Worm (Caenorhabditis elegans) whole organism, L1 larva: ENCODE data around the gene col-84.

Experiments used
- lin-15B ChIP-seq: fragments of 150-350 bp; sonication (generic microtip); optimal IDR thresholded peaks from 3 replicates; lab custom pipeline; 2014; ENCODE audit warnings: missing biosample characterization, missing genetic modification characterization
- lin-39 ChIP-seq: fragments of 150-350 bp; optimal IDR thresholded peaks from 2 replicates; lab custom pipeline; 2014; ENCODE audit warnings: missing biosample characterization, missing genetic modification reagents, missing genetic modification characterization
- nhr-71 ChIP-seq: sonication (generic microtip); optimal IDR thresholded peaks from 2 replicates; lab custom pipeline; 2016; ENCODE audit warnings: mild to moderate bottlenecking, missing genetic modification characterization, moderate library complexity, missing compliant biosample characterization
- nhr-90 ChIP-seq: sonication (generic microtip); optimal IDR thresholded peaks from 2 replicates; lab custom pipeline; 2016; ENCODE audit warnings: mild to moderate bottlenecking, missing genetic modification characterization, missing compliant biosample characterization; ENCODE audit not compliant: poor library complexity
- sox-4 ChIP-seq: sonication (generic microtip); optimal IDR thresholded peaks from 2 replicates; lab custom pipeline; 2016; ENCODE audit warnings: missing genetic modification characterization, missing compliant biosample characterization
- sptf-1 ChIP-seq: fragments of 150-350 bp; optimal IDR thresholded peaks from 2 replicates; lab custom pipeline; 2014; ENCODE audit warnings: missing biosample characterization, missing genetic modification characterization
- unc-130 ChIP-seq: fragments of 150-350 bp; optimal IDR thresholded peaks from 2 replicates; lab custom pipeline; 2017; ENCODE audit warnings: missing biosample characterization, missing genetic modification characterization, inconsistent platforms
- unc-62 ChIP-seq: fragments of 150-350 bp; optimal IDR thresholded peaks from 2 replicates; lab custom pipeline; 2014; ENCODE audit warnings: missing biosample characterization, missing genetic modification reagents, missing genetic modification characterization

DNA sequence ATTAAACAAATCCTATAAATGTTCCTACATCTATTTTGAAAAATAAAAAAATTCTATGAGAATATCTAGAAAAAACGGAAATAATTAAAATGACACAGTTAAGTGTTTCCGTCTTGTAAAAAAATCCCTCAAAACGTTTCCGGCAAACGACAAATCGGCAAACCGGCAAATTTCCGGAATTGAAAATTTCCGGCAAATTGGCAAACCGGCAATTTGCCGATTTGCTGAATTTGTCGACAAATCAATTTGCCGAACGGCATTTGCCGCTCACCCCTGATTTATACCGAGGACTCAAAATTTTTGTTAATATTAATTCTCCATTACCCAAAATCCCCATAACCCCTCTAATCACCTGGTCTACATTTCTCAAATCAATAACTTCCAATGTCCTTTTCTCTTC is 15.2 kb upstream of the col-84 start:
- TF ChIP-seq sox-4 (tag; lab: Kevin White, UChicago) (no peak), lin-15B (no peak), unc-62 (no peak), lin-39 (no peak), sptf-1 (tag; lab: Kevin White, UChicago) (no peak), unc-130 (tag; lab: Kevin White, UChicago) (no peak), nhr-71 (no peak), nhr-90 (tag; lab: Kevin White, UChicago) (no peak)
